Worm (Caenorhabditis elegans) whole organism, L3 larva: ENCODE measurements around the gene F46B6.13.

Source experiments
- ceh-16 ChIP-seq: sonication (generic microtip); optimal IDR thresholded peaks from 2 replicates; lab custom pipeline; 2017; ENCODE audit warnings: missing biosample characterization, missing genetic modification characterization
- ceh-82 ChIP-seq: fragments of 150-350 bp; optimal IDR thresholded peaks from 2 replicates; lab custom pipeline; 2014; ENCODE audit warnings: missing biosample characterization, missing genetic modification characterization
- elt-3 ChIP-seq, 3 experiments: fragments of 150-350 bp in 1 of 3; sonication (generic microtip) in 2 of 3; optimal IDR thresholded peaks; 2 replicates in 2 of 3; 4 replicates in 1 of 3; lab custom pipeline; 2014 to 2017; ENCODE audit warnings: missing biosample characterization in 3 of 3, missing genetic modification characterization in 3 of 3
- nhr-76 ChIP-seq: fragments of 150-350 bp; sonication (generic microtip); optimal IDR thresholded peaks from 5 replicates; lab custom pipeline; 2014; ENCODE audit warnings: missing biosample characterization, missing genetic modification characterization
- tbx-2 ChIP-seq: sonication (generic microtip); optimal IDR thresholded peaks from 2 replicates; lab custom pipeline; 2016; ENCODE audit warnings: mild to moderate bottlenecking, missing genetic modification characterization, missing compliant biosample characterization
- ztf-11 ChIP-seq: fragments of 150-350 bp; optimal IDR thresholded peaks from 2 replicates; lab custom pipeline; 2014; ENCODE audit warnings: missing biosample characterization, missing genetic modification characterization

ce11 chrV:9837679-9838078, 38.7 kb upstream of the F46B6.13 start, which contains the start of gene srsx-21:
- TF ChIP-seq ztf-11 (tag; lab: Kevin White, UChicago) (no peak), ceh-82 (tag; lab: Kevin White, UChicago) (no peak), ceh-16 (tag; lab: Kevin White, UChicago) (no peak), elt-3 (tag; optimal IDR thresholded peaks at IDR 0.05; lab: Kevin White, UChicago) (no peak), nhr-76 (tag; lab: Kevin White, UChicago) (no peak), tbx-2 (tag; lab: Kevin White, UChicago) (no peak)
